Worm (Caenorhabditis elegans) whole organism, L3 larva: ENCODE results near the gene lgc-8.

Source experiments
- ama-1 ChIP-seq: fragments of 150-350 bp; optimal IDR thresholded peaks from 2 replicates; lab custom pipeline; 2018
- ceh-16 ChIP-seq: sonication (generic microtip); optimal IDR thresholded peaks from 2 replicates; lab custom pipeline; 2017; ENCODE audit warnings: missing biosample characterization, missing genetic modification characterization
- elt-3 ChIP-seq, 3 experiments: fragments of 150-350 bp in 1 of 3; sonication (generic microtip) in 2 of 3; optimal IDR thresholded peaks; 2 replicates in 2 of 3; 4 replicates in 1 of 3; lab custom pipeline; 2014 to 2017; ENCODE audit warnings: missing biosample characterization in 3 of 3, missing genetic modification characterization in 3 of 3
- pqm-1 ChIP-seq: fragments of 150-350 bp; optimal IDR thresholded peaks from 2 replicates; lab custom pipeline; 2017; ENCODE audit warnings: missing biosample characterization, missing genetic modification characterization, inconsistent platforms
- snpc-4 ChIP-seq: fragments of 150-350 bp; optimal IDR thresholded peaks from 2 replicates; lab custom pipeline; 2014; ENCODE audit warnings: missing biosample characterization, missing genetic modification characterization
- unc-39 ChIP-seq: sonication (generic microtip); optimal IDR thresholded peaks from 4 replicates; lab custom pipeline; 2017; ENCODE audit warnings: missing biosample characterization, missing genetic modification characterization
- ztf-11 ChIP-seq: fragments of 150-350 bp; optimal IDR thresholded peaks from 2 replicates; lab custom pipeline; 2014; ENCODE audit warnings: missing biosample characterization, missing genetic modification characterization

ce11 chrIV:14766382-14766781 lies 50.8 kb downstream of the lgc-8 start, which contains the start of gene vti-1:
- no peak for TF ChIP-seq pqm-1
- TF ChIP-seq ama-1 (lab: Kevin White, UChicago), result peak; percentile 7
- no peak for TF ChIP-seq snpc-4 (tag; lab: Kevin White, UChicago)
- TF ChIP-seq unc-39, result no peak
- no peak for TF ChIP-seq elt-3 (tag; optimal IDR thresholded peaks at IDR 0.05; lab: Kevin White, UChicago)
- no peak for TF ChIP-seq ztf-11 (tag; lab: Kevin White, UChicago)
- no peak for TF ChIP-seq ceh-16 (tag; lab: Kevin White, UChicago)
